Worm (Caenorhabditis elegans): Measurements from ENCODE around the gene nra-3.

ce11 chrX:9893069-9893468 is 38.2 kb downstream of the nra-3 start:
- TF ChIP-seq nhr-11 (tag; optimal IDR thresholded peaks at IDR 0.05) (no peak), nhr-77 (tag; optimal IDR thresholded peaks at IDR 0.05) (no peak), fos-1 (tag; optimal IDR thresholded peaks at IDR 0.05) (no peak), nhr-25 (tag; optimal IDR thresholded peaks at IDR 0.05) (no peak), mbf-1 (tag; optimal IDR thresholded peaks at IDR 0.05) (no peak), zag-1 (tag; optimal IDR thresholded peaks at IDR 0.05) (no peak), unc-39 (tag; optimal IDR thresholded peaks at IDR 0.05) (no peak), lin-13 (GFP tag; optimal IDR thresholded peaks at IDR 0.05) (no peak), aly-2 (tag; optimal IDR thresholded peaks at IDR 0.05) (no peak), unc-62 (GFP tag; optimal IDR thresholded peaks at IDR 0.05) (no peak), skn-1 (tag; optimal IDR thresholded peaks at IDR 0.05) (no peak), crh-2 (tag; optimal IDR thresholded peaks at IDR 0.05) (no peak), snpc-4 (tag; optimal IDR thresholded peaks at IDR 0.05) (no peak)
